Fruit fly (Drosophila melanogaster) whole organism, pupa: Measurements from ENCODE around the gene CG6908.
A peak's percentile ranks its signal among the peaks of the same experiment; 100 is the strongest.

Source experiments
- CG10348 ChIP-seq: fragments of 200-800 bp; sonication (Bioruptor generic); IDR thresholded peaks from 2 replicates; pipeline ENCODE4 v1.3.6; 2022; ENCODE audit warnings: missing biosample characterization, missing genetic modification characterization
- CG12605 ChIP-seq: fragments of 200-800 bp; sonication (Bioruptor generic); IDR thresholded peaks from 2 replicates; pipeline ENCODE4 v1.3.6; 2022; ENCODE audit warnings: missing biosample characterization, missing genetic modification characterization
- CG32121 ChIP-seq: fragments of 200-800 bp; sonication (Bioruptor generic); IDR thresholded peaks from 2 replicates; pipeline ENCODE4 v1.3.6; 2022; ENCODE audit warnings: missing biosample characterization, missing genetic modification characterization
- CG4496 ChIP-seq: fragments of 200-800 bp; sonication (Bioruptor generic); IDR thresholded peaks from 3 replicates; pipeline ENCODE4 v1.3.6; 2022; ENCODE audit warnings: missing biosample characterization, missing genetic modification characterization
- Ets98B ChIP-seq: fragments of 200-800 bp; sonication (Bioruptor generic); IDR thresholded peaks from 2 replicates; pipeline ENCODE4 v1.3.6; 2022; ENCODE audit warnings: missing biosample characterization, missing genetic modification characterization
- Pif1A ChIP-seq: fragments of 200-800 bp; sonication (Bioruptor generic); optimal IDR thresholded peaks from 3 replicates; lab custom pipeline; 2016; ENCODE audit warnings: missing biosample characterization, missing genetic modification characterization

DNA sequence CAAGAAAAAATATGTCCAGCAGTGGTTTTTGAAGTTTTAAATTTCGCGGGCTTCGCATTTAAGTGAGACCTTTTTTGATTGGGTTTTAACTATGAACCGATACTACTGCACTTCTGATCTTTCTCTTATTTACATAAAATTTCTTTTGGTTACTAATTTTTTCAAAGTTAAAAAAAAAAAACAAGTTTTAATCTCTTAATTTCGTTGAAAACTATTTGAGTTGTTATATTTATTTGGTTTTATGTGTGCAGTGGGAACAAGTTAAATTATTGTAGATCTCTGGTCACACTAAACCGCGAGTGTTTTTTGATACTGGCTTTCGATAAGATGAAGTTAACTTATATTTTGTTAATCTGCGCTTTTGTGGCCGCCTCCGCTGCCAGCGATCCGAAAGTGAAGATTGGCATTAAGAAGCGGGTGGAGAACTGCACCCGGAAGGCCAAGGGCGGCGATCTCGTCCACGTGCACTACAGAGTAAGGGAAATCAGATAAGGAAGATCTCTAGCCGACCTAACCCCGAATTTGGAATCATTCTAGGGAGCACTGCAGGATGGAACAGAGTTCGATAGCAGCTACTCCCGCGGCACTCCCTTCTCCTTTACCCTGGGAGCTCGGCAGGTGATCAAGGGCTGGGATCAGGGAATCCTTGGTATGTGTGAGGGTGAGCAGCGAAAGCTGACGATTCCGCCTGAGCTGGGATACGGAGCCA, 15.7 kb downstream of the CG6908 start, which contains the start of gene CG14715:
- TF ChIP-seq Pif1A (GFP tag; lab: Kevin White, UChicago) (no peak), CG12605 (no peak), Ets98B (GFP tag; lab: Robert Waterston, UW) (no peak), CG32121 (GFP tag; lab: Robert Waterston, UW) (peak; percentile 31; the same call in 1 of the 2 replicates), CG4496 (GFP tag; lab: Robert Waterston, UW) (no peak), CG10348 (GFP tag; lab: Robert Waterston, UW) (no peak)
